Worm (Caenorhabditis elegans): ENCODE results near the gene C31H1.1.

DNA sequence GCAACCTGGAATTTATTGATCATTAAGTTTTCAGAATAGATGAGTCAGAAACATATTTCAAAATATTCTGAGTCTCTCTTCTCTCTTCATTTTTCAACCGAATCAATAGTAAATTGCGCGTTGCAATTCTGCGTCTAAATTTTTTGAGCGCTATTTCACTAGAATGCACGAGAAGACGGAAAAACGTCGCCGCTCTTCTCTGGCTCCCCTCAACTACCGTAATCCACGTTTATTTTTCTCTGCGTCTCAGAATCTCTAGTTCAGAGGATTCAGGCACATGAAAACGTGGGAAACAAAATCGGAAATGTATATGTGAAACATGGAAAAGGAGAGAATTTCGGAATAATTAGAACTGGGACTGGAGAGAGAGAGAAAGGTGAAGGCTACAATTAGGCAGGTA is 8.2 kb downstream of the C31H1.1 start:
- no peak for TF ChIP-seq lin-13 (tag; optimal IDR thresholded peaks at IDR 0.05)
- TF ChIP-seq lsy-2 (tag; optimal IDR thresholded peaks at IDR 0.05) = peak; percentile 87
- TF ChIP-seq tbx-8 (GFP tag; optimal IDR thresholded peaks at IDR 0.05) = no peak
- no peak for TF ChIP-seq nhr-237 (tag; optimal IDR thresholded peaks at IDR 0.05)
- TF ChIP-seq zip-8 (tag; optimal IDR thresholded peaks at IDR 0.05) = no peak
- no peak for TF ChIP-seq drap-1 (GFP tag; optimal IDR thresholded peaks at IDR 0.05)
